Worm (Caenorhabditis elegans): ENCODE results near the gene F53E4.2.

DNA sequence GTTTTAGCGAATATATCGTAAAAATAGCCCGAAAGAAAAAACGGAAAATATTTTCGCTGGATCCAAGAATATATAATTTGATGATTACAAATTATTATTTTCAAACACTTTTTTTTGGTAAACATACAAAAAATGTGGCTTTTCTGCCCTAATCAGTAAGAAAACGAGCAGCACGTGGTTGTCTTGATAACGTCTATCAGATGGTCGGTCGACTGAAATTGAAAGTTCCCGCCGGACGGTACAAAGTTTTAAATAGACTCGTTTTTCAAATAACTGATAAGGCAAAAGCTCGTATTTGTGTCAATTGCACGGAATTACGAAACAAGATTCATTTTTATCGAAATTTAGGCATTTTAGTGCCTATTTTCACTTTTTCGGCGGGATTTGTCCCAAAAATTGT, 12.5 kb downstream of the F53E4.2 start:
- TF ChIP-seq W03F9.2 (tag; optimal IDR thresholded peaks at IDR 0.05) (no peak), dao-5 (tag; optimal IDR thresholded peaks at IDR 0.05) (no peak)
